Worm (Caenorhabditis elegans) whole organism, L4 larva: ENCODE measurements around the gene nhr-42.

ENCODE experiments used
- F37D6.2 ChIP-seq: sonication (generic microtip); optimal IDR thresholded peaks from 2 replicates; lab custom pipeline; 2016; ENCODE audit warnings: mild to moderate bottlenecking, missing genetic modification characterization, missing compliant biosample characterization
- F49E8.2 ChIP-seq: sonication (generic microtip); optimal IDR thresholded peaks from 2 replicates; lab custom pipeline; 2016; ENCODE audit warnings: missing compliant biosample characterization, mild to moderate bottlenecking, missing genetic modification characterization, borderline replicate concordance
- R02D3.7 ChIP-seq: fragments of 150-350 bp; sonication (generic microtip); optimal IDR thresholded peaks from 3 replicates; lab custom pipeline; 2014; ENCODE audit warnings: missing biosample characterization, missing genetic modification characterization
- aha-1 ChIP-seq: fragments of 150-350 bp; peaks from one replicate; lab custom pipeline; 2014; ENCODE audit warnings: missing biosample characterization, missing genetic modification characterization
- ama-1 ChIP-seq: fragments of 150-350 bp; optimal IDR thresholded peaks from 2 replicates; lab custom pipeline; 2014; ENCODE audit warnings: inconsistent platforms, mixed read lengths
- arid-1 ChIP-seq: fragments of 200-800 bp; sonication (Bioruptor generic); conservative IDR thresholded peaks from 2 replicates; pipeline ENCODE4 v1.3.6; 2022; ENCODE audit warnings: missing genetic modification reagents, missing genetic modification characterization, missing compliant biosample characterization
- attf-4 ChIP-seq: sonication (generic microtip); optimal IDR thresholded peaks from 3 replicates; lab custom pipeline; 2017; ENCODE audit warnings: missing biosample characterization, missing genetic modification characterization
- ceh-20 ChIP-seq: fragments of 200-800 bp; sonication (Bioruptor generic); IDR thresholded peaks from 2 replicates; pipeline ENCODE4 v1.3.6; 2022; ENCODE audit warnings: missing genetic modification reagents, missing genetic modification characterization, missing compliant biosample characterization
- ceh-44 ChIP-seq: fragments of 200-800 bp; sonication (Bioruptor generic); IDR thresholded peaks from 2 replicates; pipeline ENCODE4 v1.3.6; 2022; ENCODE audit warnings: missing genetic modification reagents, missing genetic modification characterization, missing compliant biosample characterization
- ceh-62 ChIP-seq: sonication (generic microtip); optimal IDR thresholded peaks from 2 replicates; lab custom pipeline; 2017; ENCODE audit warnings: missing biosample characterization, missing genetic modification characterization
- ceh-82 ChIP-seq: sonication (generic microtip); optimal IDR thresholded peaks from 2 replicates; lab custom pipeline; 2017; ENCODE audit warnings: missing biosample characterization, missing genetic modification characterization
- cey-2 ChIP-seq: sonication (generic microtip); optimal IDR thresholded peaks from 3 replicates; lab custom pipeline; 2017; ENCODE audit warnings: missing genetic modification characterization, mild to moderate bottlenecking, missing compliant biosample characterization, antibody characterized with exemption, borderline replicate concordance; ENCODE audit not compliant: insufficient read depth
- daf-12 ChIP-seq: fragments of 150-350 bp; optimal IDR thresholded peaks from 2 replicates; lab custom pipeline; 2014; ENCODE audit warnings: missing biosample characterization, missing genetic modification reagents, missing genetic modification characterization
- daf-19 ChIP-seq: fragments of 200-800 bp; sonication (Bioruptor generic); conservative IDR thresholded peaks from 2 replicates; pipeline ENCODE4 v1.3.6; 2022; ENCODE audit warnings: missing genetic modification characterization, missing compliant biosample characterization
- dmd-9 ChIP-seq: fragments of 200-800 bp; sonication (Bioruptor generic); IDR thresholded peaks from 2 replicates; pipeline ENCODE4 v1.3.6; 2022; ENCODE audit warnings: missing genetic modification reagents, missing genetic modification characterization, missing compliant biosample characterization
- duxl-1 ChIP-seq: sonication (generic microtip); optimal IDR thresholded peaks from 2 replicates; lab custom pipeline; 2016; ENCODE audit warnings: mild to moderate bottlenecking, missing genetic modification characterization, moderate library complexity, missing compliant biosample characterization; ENCODE audit not compliant: poor library complexity
- egl-43 ChIP-seq: fragments of 200-800 bp; sonication (Bioruptor generic); IDR thresholded peaks from 2 replicates; pipeline ENCODE4 v1.3.6; 2022; ENCODE audit warnings: missing genetic modification reagents, missing genetic modification characterization, missing compliant biosample characterization
- fkh-10 ChIP-seq: fragments of 150-350 bp; optimal IDR thresholded peaks from 2 replicates; lab custom pipeline; 2014; ENCODE audit warnings: missing biosample characterization, missing genetic modification reagents, missing genetic modification characterization
- fos-1 ChIP-seq: fragments of 150-350 bp; optimal IDR thresholded peaks from 2 replicates; lab custom pipeline; 2014; ENCODE audit warnings: missing biosample characterization, missing genetic modification characterization
- hlh-30 ChIP-seq: sonication (generic microtip); optimal IDR thresholded peaks from 2 replicates; lab custom pipeline; 2017; ENCODE audit warnings: antibody characterized with exemption, mild to moderate bottlenecking, missing genetic modification characterization, missing compliant biosample characterization; ENCODE audit not compliant: insufficient read depth
- jun-1 ChIP-seq: fragments of 150-350 bp; optimal IDR thresholded peaks from 2 replicates; lab custom pipeline; 2014; ENCODE audit warnings: missing biosample characterization, missing genetic modification reagents, missing genetic modification characterization
- lim-7 ChIP-seq: fragments of 200-800 bp; sonication (Bioruptor generic); IDR thresholded peaks from 2 replicates; pipeline ENCODE4 v1.3.6; 2022; ENCODE audit warnings: missing genetic modification characterization, missing compliant biosample characterization
- lin-38 ChIP-seq: fragments of 200-800 bp; sonication (Bioruptor generic); IDR thresholded peaks from 2 replicates; pipeline ENCODE4 v1.3.6; 2022; ENCODE audit warnings: missing genetic modification reagents, missing genetic modification characterization, missing compliant biosample characterization
- nhr-11 ChIP-seq: fragments of 150-350 bp; optimal IDR thresholded peaks from 2 replicates; lab custom pipeline; 2014; ENCODE audit warnings: missing biosample characterization, missing genetic modification characterization
- nhr-28 ChIP-seq: fragments of 150-350 bp; optimal IDR thresholded peaks from 2 replicates; lab custom pipeline; 2014; ENCODE audit warnings: missing biosample characterization, missing genetic modification characterization
- nhr-41 ChIP-seq: fragments of 200-800 bp; sonication (Bioruptor generic); IDR thresholded peaks from 2 replicates; pipeline ENCODE4 v1.3.6; 2022; ENCODE audit warnings: missing genetic modification reagents, missing genetic modification characterization, missing compliant biosample characterization
- nhr-76 ChIP-seq: fragments of 150-350 bp; optimal IDR thresholded peaks from 2 replicates; lab custom pipeline; 2014; ENCODE audit warnings: missing biosample characterization, missing genetic modification characterization
- pha-4 ChIP-seq, 2 experiments: fragments of 150-350 bp in 1 of 2; fragments of 200-800 bp in 1 of 2; sonication (Bioruptor generic) in 1 of 2; IDR thresholded peaks in 1 of 2; optimal IDR thresholded peaks in 1 of 2; 2 replicates each; pipeline versions ENCODE4 v1.3.6 to Lab custom; 2014 to 2022; ENCODE audit warnings: missing genetic modification characterization in 2 of 2, missing genetic modification reagents in 2 of 2, missing biosample characterization in 1 of 2, missing compliant biosample characterization in 1 of 2
- saeg-2 ChIP-seq: fragments of 200-800 bp; sonication (Bioruptor generic); IDR thresholded peaks from 2 replicates; pipeline ENCODE4 v1.3.6; 2022; ENCODE audit warnings: missing genetic modification reagents, missing genetic modification characterization, missing compliant biosample characterization
- set-16 ChIP-seq: fragments of 200-800 bp; sonication (Bioruptor generic); IDR thresholded peaks from 2 replicates; pipeline ENCODE4 v1.3.6; 2022; ENCODE audit warnings: missing genetic modification reagents, missing genetic modification characterization, missing compliant biosample characterization
- snpc-1.2 ChIP-seq: fragments of 200-800 bp; sonication (Bioruptor generic); IDR thresholded peaks from 2 replicates; pipeline ENCODE4 v1.3.6; 2022; ENCODE audit warnings: missing genetic modification reagents, missing genetic modification characterization, missing compliant biosample characterization
- snpc-4 ChIP-seq: fragments of 150-350 bp; optimal IDR thresholded peaks from 2 replicates; lab custom pipeline; 2014; ENCODE audit warnings: missing biosample characterization, missing genetic modification characterization
- spr-1 ChIP-seq: sonication (generic microtip); optimal IDR thresholded peaks from 2 replicates; lab custom pipeline; 2016; ENCODE audit warnings: mild to moderate bottlenecking, missing genetic modification characterization, missing compliant biosample characterization
- spr-3 ChIP-seq: fragments of 200-800 bp; sonication (Bioruptor generic); optimal IDR thresholded peaks from 2 replicates; lab custom pipeline; 2018; ENCODE audit warnings: mild to moderate bottlenecking, missing genetic modification characterization, missing compliant biosample characterization
- tra-1 ChIP-seq: fragments of 200-800 bp; sonication (Bioruptor generic); IDR thresholded peaks from 2 replicates; pipeline ENCODE4 v1.3.6; 2022; ENCODE audit warnings: missing genetic modification reagents, missing genetic modification characterization, missing compliant biosample characterization
- unc-130 ChIP-seq: sonication (generic microtip); optimal IDR thresholded peaks from 2 replicates; lab custom pipeline; 2016; ENCODE audit warnings: missing genetic modification reagents, missing genetic modification characterization, missing compliant biosample characterization
- unc-39 ChIP-seq: sonication (generic microtip); optimal IDR thresholded peaks from 2 replicates; lab custom pipeline; 2017; ENCODE audit warnings: missing biosample characterization, missing genetic modification characterization
- unc-62 ChIP-seq, 3 experiments: fragments of 150-350 bp in 1 of 3; sonication (generic microtip); optimal IDR thresholded peaks in 2 of 3; peaks in 1 of 3; 1 replicate in 1 of 3; 2 replicates in 2 of 3; lab custom pipeline; 2014 to 2017; ENCODE audit warnings: missing biosample characterization in 3 of 3, missing genetic modification characterization in 3 of 3, missing genetic modification reagents in 3 of 3, missing genotype in 1 of 3
- zip-2 ChIP-seq: fragments of 150-350 bp; optimal IDR thresholded peaks from 2 replicates; lab custom pipeline; 2014; ENCODE audit warnings: missing biosample characterization, missing genetic modification characterization
- ztf-7 ChIP-seq: fragments of 150-350 bp; optimal IDR thresholded peaks from 2 replicates; lab custom pipeline; 2014; ENCODE audit warnings: missing biosample characterization, missing genetic modification characterization

nhr-42 gene

ce11 chrV:6976047-6976446 is 22.6 kb upstream of the nhr-42 start, which contains the start of gene srx-16:
Gene srx-16 (plus strand): TSS chrV:6976347.
- TF ChIP-seq unc-62 (GFP tag; optimal IDR thresholded peaks at IDR 0.05 in 1 of 2; lab: Kevin White, UChicago) (peak in 1 of 2 experiments; percentile 32), unc-62 (tag; optimal IDR thresholded peaks at IDR 0.05; lab: Kevin White, UChicago) (no peak), jun-1 (tag; lab: Kevin White, UChicago) (no peak)
- TF ChIP-seq, all 104 proteins: peak for 1

- no peak for TF ChIP-seq F37D6.2 (tag; lab: Kevin White, UChicago)
- TF ChIP-seq ceh-20 (GFP tag; lab: Robert Waterston, UW) = no peak
- no peak for TF ChIP-seq cey-2 (tag; lab: Kevin White, UChicago)
- TF ChIP-seq R02D3.7 (tag; lab: Kevin White, UChicago) = no peak
- no peak for TF ChIP-seq unc-39 (tag; lab: Kevin White, UChicago)
- no peak for TF ChIP-seq set-16 (GFP tag; lab: Robert Waterston, UW)
- no peak for TF ChIP-seq daf-12
- TF ChIP-seq unc-130 = no peak
- no peak for TF ChIP-seq ceh-82 (tag; lab: Kevin White, UChicago)
- TF ChIP-seq hlh-30 = no peak
- TF ChIP-seq arid-1 (GFP tag; lab: Robert Waterston, UW) = no peak
- TF ChIP-seq, all 104 proteins: peak for 0
Measured at ce11 chrV:6979019-6979418, 19.6 kb upstream of the nhr-42 start, which contains the start of gene sre-12. Gene sre-12 (minus strand): TSS chrV:6979119.

ce11 chrV:6982813-6983212 is 15.8 kb upstream of the nhr-42 start, which contains the start of gene nhr-161:
Gene nhr-161 (minus strand): TSS chrV:6982913.
- TF ChIP-seq saeg-2 (no peak), nhr-76 (tag; lab: Kevin White, UChicago) (no peak)

ce11 chrV:6985943-6986342 is 12.7 kb upstream of the nhr-42 start, which contains the start of gene nhr-163:
Gene nhr-163 (minus strand): TSS chrV:6986043.
- TF ChIP-seq aha-1 (no peak), fkh-10 (GFP tag; lab: Kevin White, UChicago) (no peak), jun-1 (tag; lab: Kevin White, UChicago) (no peak), unc-130 (no peak), unc-39 (tag; lab: Kevin White, UChicago) (no peak), attf-4 (no peak), egl-43 (GFP tag; lab: Robert Waterston, UW) (no peak), fos-1 (tag; lab: Kevin White, UChicago) (no peak), lim-7 (no peak), nhr-11 (tag; lab: Kevin White, UChicago) (no peak), zip-2 (tag; lab: Kevin White, UChicago) (no peak), spr-1 (tag; lab: Kevin White, UChicago) (no peak), ama-1 (lab: Kevin White, UChicago) (no peak), duxl-1 (tag; lab: Kevin White, UChicago) (no peak), spr-3 (GFP tag; lab: Kevin White, UChicago) (no peak), ceh-82 (tag; lab: Kevin White, UChicago) (no peak), R02D3.7 (tag; lab: Kevin White, UChicago) (no peak), pha-4 (GFP tag; IDR thresholded peaks at IDR 0.05; lab: Robert Waterston, UW) (no peak), pha-4 (tag; optimal IDR thresholded peaks at IDR 0.05; lab: Kevin White, UChicago) (no peak)

- TF ChIP-seq snpc-1.2 (GFP tag; lab: Robert Waterston, UW) (no peak), ceh-44 (GFP tag; lab: Robert Waterston, UW) (no peak), F49E8.2 (no peak), nhr-41 (GFP tag; lab: Robert Waterston, UW) (no peak), nhr-28 (tag; lab: Kevin White, UChicago) (no peak), aha-1 (no peak), tra-1 (GFP tag; lab: Robert Waterston, UW) (no peak), unc-62 (GFP tag; optimal IDR thresholded peaks at IDR 0.05 in 1 of 2; lab: Kevin White, UChicago) (no peak), unc-62 (tag; optimal IDR thresholded peaks at IDR 0.05; lab: Kevin White, UChicago) (no peak), daf-19 (no peak), nhr-76 (tag; lab: Kevin White, UChicago) (no peak), lin-38 (no peak), dmd-9 (GFP tag; lab: Robert Waterston, UW) (no peak), ztf-7 (tag; lab: Kevin White, UChicago) (no peak), snpc-4 (tag; lab: Kevin White, UChicago) (no peak), fos-1 (tag; lab: Kevin White, UChicago) (no peak), ceh-62 (no peak)
Measured at ce11 chrV:6987673-6988072, 10.9 kb upstream of the nhr-42 start, which contains the start of gene nhr-139. Gene nhr-139 (minus strand): TSS chrV:6987773.
